Fruit fly (Drosophila melanogaster): ENCODE measurements around the gene CG14879.
A peak's percentile ranks its signal among the peaks of the same experiment; 100 is the strongest.

Gene CG14879

DNA sequence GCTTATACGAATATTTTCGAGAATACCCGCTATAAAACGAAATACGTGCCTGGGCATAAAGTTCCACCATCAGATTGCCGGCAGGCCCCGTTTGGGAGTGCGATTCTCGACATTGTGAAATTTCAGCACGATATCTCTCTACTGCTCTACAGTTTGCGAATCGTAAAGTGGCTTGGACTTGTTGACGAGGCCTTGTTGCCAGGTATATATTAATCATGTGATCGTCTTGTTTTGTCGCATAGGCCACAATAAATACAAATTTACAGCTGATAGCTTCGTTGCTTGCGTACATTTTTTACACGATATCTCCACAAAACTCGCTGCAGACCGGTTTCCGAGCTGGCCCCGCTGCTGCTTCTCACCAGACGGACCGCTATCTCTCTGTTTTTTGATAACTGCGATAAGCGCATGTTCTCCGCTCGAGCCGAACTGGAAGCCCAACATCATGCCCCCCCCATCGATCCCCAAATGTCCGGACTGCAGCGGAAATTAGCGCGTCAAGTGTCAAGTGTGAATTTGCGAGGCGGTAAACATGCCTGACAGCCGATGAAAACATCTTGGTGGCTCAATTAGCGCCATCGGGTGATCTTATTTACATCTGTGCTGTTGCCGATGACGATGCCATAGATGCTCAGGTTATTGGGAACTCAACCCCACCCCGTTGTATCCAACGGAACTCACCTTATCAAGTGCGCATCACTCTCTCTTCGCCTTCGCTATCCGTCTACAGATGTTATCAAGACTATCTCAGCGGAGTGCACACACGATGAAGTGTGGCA, 39.5 kb downstream of the CG14879 start (continued):
- TF ChIP-seq lz (GFP tag; optimal IDR thresholded peaks at IDR 0.05) (no peak), Eip93F (GFP tag; optimal IDR thresholded peaks at IDR 0.05) (no peak), CG6854 (GFP tag; optimal IDR thresholded peaks at IDR 0.05) (peak; percentile 61), acj6 (GFP tag; optimal IDR thresholded peaks at IDR 0.05) (no peak), svp (GFP tag) (peak; percentile 94), CG34406 (GFP tag; optimal IDR thresholded peaks at IDR 0.05) (no peak), Hr39 (GFP tag; optimal IDR thresholded peaks at IDR 0.05) (peak; percentile 22), CG6792 (GFP tag; optimal IDR thresholded peaks at IDR 0.05) (no peak), dac (GFP tag; optimal IDR thresholded peaks at IDR 0.05) (no peak)

DNA sequence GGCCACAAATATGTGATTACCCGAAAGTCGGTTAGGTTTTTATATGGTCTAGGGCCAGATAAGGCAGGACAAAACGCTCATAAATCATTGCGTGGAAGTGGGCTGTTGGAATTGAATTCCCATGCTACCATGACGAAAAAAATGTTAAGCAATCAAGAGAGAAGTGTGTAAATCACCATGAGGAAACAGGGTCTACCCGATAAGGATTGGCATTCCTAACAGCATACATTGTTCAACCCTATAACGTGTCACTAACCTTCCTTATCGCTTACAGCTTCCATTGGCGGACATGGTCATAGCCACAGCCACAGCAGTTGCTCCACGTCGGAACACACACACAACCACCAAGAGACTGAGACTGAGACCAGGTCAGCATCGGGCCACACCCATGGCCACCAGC, 41.0 kb downstream of the CG14879 start:
- TF ChIP-seq vri (GFP tag; optimal IDR thresholded peaks at IDR 0.05) (no peak), fd59A (GFP tag; optimal IDR thresholded peaks at IDR 0.05) (no peak), Ets21C (GFP tag; optimal IDR thresholded peaks at IDR 0.05) (no peak), dsx (GFP tag; optimal IDR thresholded peaks at IDR 0.05; ENCODE audit: poor library complexity, severe bottlenecking) (peak; percentile 19), Smox (GFP tag; optimal IDR thresholded peaks at IDR 0.05) (no peak), ss (GFP tag; optimal IDR thresholded peaks at IDR 0.05) (no peak), Hr39 (GFP tag; optimal IDR thresholded peaks at IDR 0.05) (no peak)

DNA sequence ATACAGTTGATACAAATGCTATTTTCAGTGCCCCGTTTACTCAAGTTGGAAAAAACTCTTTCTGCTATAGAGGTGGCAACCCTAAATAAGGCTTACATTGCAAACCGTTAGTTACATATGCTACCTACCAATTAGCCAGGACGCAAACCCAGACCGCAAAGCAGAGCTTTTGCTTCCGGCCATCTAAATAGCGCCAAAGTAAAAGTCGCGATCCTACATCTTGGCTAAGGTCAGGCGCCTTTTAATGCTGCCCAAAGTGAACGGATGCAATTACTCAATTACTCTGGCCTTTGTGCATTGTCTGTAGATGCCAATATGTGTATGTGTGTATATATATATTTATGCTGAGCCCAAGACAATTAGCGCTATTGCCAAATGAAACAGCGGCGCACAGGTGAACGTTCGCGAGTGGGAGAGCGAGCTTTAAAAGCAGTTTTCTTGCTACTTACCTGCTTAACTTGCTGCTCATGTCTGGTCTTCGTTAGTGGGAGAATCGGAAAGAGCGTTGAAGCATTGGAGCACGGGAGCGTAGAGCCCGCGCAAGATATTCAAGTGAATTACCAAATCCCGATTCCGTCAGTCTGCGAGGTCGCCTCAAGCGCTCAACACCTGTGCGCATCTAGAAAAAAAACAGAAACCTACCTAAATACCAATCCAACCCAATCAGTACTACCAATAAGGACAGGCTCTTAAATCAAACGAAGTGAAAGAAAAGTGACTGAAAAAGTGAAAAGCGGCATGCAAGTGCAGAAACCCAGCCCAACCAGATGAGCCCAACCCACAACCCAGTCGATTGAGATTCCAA, 43.6 kb downstream of the CG14879 start, which contains the start of gene Zip89B:
TSS of gene Zip89B (plus strand) at position 574 of the 805 bp plus-strand sequence.
- TF ChIP-seq spab (GFP tag; optimal IDR thresholded peaks at IDR 0.05): no peak
- TF ChIP-seq CG11294 (GFP tag; IDR thresholded peaks at IDR 0.05): no peak
- no peak for TF ChIP-seq achi (GFP tag; optimal IDR thresholded peaks at IDR 0.05)
- TF ChIP-seq esn (GFP tag; optimal IDR thresholded peaks at IDR 0.05): peak; percentile 23
- TF ChIP-seq CG1621 (tag; optimal IDR thresholded peaks at IDR 0.05): peak; percentile 17
- no peak for TF ChIP-seq CG10631 (GFP tag; optimal IDR thresholded peaks at IDR 0.05)
- TF ChIP-seq Ets96B (tag; optimal IDR thresholded peaks at IDR 0.05): no peak
- TF ChIP-seq CG8632 (GFP tag; optimal IDR thresholded peaks at IDR 0.05): no peak
- peak; percentile 73 for TF ChIP-seq vri (GFP tag; optimal IDR thresholded peaks at IDR 0.05)
- TF ChIP-seq svp (GFP tag): no peak
- peak; percentile 64 for TF ChIP-seq dsx (GFP tag; optimal IDR thresholded peaks at IDR 0.05; ENCODE audit: poor library complexity, severe bottlenecking)
- TF ChIP-seq fkh (GFP tag; optimal IDR thresholded peaks at IDR 0.05): no peak
- peak; percentile 51 for TF ChIP-seq Blimp-1 (GFP tag; optimal IDR thresholded peaks at IDR 0.05)
- no peak for TF ChIP-seq dac (GFP tag; optimal IDR thresholded peaks at IDR 0.05)
- no peak for TF ChIP-seq ss (GFP tag; optimal IDR thresholded peaks at IDR 0.05)
- TF ChIP-seq CG11762 (GFP tag; optimal IDR thresholded peaks at IDR 0.05; ENCODE audit: insufficient read depth): no peak
- no peak for TF ChIP-seq topi (GFP tag; optimal IDR thresholded peaks at IDR 0.05)
- peak; percentile 75 for TF ChIP-seq CG6854 (GFP tag; optimal IDR thresholded peaks at IDR 0.05)
- TF ChIP-seq Eip93F (GFP tag; optimal IDR thresholded peaks at IDR 0.05): peak; percentile 38
- peak; percentile 69 for TF ChIP-seq Eip78C (GFP tag)
- TF ChIP-seq Lpt (GFP tag; optimal IDR thresholded peaks at IDR 0.05): peak; percentile 3
